Worm (Caenorhabditis elegans): Measurements from ENCODE around the gene luc-7L3.

DNA sequence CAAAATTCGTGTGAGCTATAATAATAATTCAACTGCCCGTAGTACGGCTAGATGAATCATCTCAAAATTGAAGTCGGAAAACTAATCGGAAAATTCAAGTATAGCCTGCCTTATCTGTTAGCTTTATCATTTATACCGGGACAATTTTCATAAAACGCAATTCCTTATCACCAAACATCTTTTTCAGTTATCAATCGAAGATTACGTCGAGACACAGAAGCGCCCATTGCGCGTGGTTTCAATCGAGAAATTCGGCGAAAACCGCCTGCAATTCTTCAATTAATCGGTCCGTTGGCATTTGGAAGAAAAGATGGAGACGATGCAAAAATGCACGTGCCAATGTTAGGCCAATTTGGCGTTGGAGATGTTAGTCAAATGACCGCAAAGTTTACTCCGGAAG lies 14.4 kb upstream of the luc-7L3 start:
- no peak for TF ChIP-seq unc-39 (tag; optimal IDR thresholded peaks at IDR 0.05)
- no peak for TF ChIP-seq egl-27 (tag; optimal IDR thresholded peaks at IDR 0.05)
- TF ChIP-seq pha-4 (GFP tag; IDR thresholded peaks at IDR 0.05), result no peak
- TF ChIP-seq pha-4 (tag; optimal IDR thresholded peaks at IDR 0.05), result no peak
- no peak for TF ChIP-seq F37D6.2 (tag; optimal IDR thresholded peaks at IDR 0.05)
- TF ChIP-seq mdl-1 (tag; optimal IDR thresholded peaks at IDR 0.05), result no peak
- TF ChIP-seq nhr-102 (tag; optimal IDR thresholded peaks at IDR 0.05), result no peak
- no peak for TF ChIP-seq ceh-44 (GFP tag; IDR thresholded peaks at IDR 0.05)
- no peak for TF ChIP-seq dmd-9 (GFP tag; IDR thresholded peaks at IDR 0.05)
- no peak for TF ChIP-seq lsy-2 (tag; optimal IDR thresholded peaks at IDR 0.05)
- TF ChIP-seq attf-4 (tag; optimal IDR thresholded peaks at IDR 0.05), result no peak
- no peak for TF ChIP-seq ama-1 (optimal IDR thresholded peaks at IDR 0.05)
- no peak for TF ChIP-seq nhr-237 (tag; optimal IDR thresholded peaks at IDR 0.05)
- TF ChIP-seq aha-1 (tag), result no peak
- no peak for TF ChIP-seq dmd-6 (GFP tag; IDR thresholded peaks at IDR 0.05)

Measured in whole organism, L4 larva.